Worm (Caenorhabditis elegans) whole organism, L2 larva: Measurements from ENCODE around the gene F28H6.8.
"Not testable (repeated sequence)": the region's sequence is repeated elsewhere in the genome, so short reads cannot be mapped to it uniquely, and the experiment has no call there.

Experiments used
- R02D3.7 ChIP-seq: fragments of 150-350 bp; optimal IDR thresholded peaks from 2 replicates; lab custom pipeline; 2014; ENCODE audit warnings: missing biosample characterization, missing genetic modification characterization
- ama-1 ChIP-seq: fragments of 150-350 bp; optimal IDR thresholded peaks from 2 replicates; lab custom pipeline; 2018; ENCODE audit warnings: inconsistent platforms
- ceh-16 ChIP-seq: fragments of 150-350 bp; optimal IDR thresholded peaks from 2 replicates; lab custom pipeline; 2014; ENCODE audit warnings: missing biosample characterization, missing genetic modification characterization
- ceh-82 ChIP-seq: fragments of 150-350 bp; optimal IDR thresholded peaks from 2 replicates; lab custom pipeline; 2014; ENCODE audit warnings: missing biosample characterization, missing genetic modification characterization
- dmd-4 ChIP-seq: sonication (generic microtip); optimal IDR thresholded peaks from 2 replicates; lab custom pipeline; 2017; ENCODE audit warnings: missing biosample characterization, missing genetic modification characterization
- mab-5 ChIP-seq: fragments of 150-350 bp; optimal IDR thresholded peaks from 2 replicates; lab custom pipeline; 2014; ENCODE audit warnings: missing biosample characterization, missing genetic modification characterization
- zag-1 ChIP-seq: fragments of 150-350 bp; optimal IDR thresholded peaks from 2 replicates; lab custom pipeline; 2014; ENCODE audit warnings: missing biosample characterization, missing genetic modification characterization

DNA sequence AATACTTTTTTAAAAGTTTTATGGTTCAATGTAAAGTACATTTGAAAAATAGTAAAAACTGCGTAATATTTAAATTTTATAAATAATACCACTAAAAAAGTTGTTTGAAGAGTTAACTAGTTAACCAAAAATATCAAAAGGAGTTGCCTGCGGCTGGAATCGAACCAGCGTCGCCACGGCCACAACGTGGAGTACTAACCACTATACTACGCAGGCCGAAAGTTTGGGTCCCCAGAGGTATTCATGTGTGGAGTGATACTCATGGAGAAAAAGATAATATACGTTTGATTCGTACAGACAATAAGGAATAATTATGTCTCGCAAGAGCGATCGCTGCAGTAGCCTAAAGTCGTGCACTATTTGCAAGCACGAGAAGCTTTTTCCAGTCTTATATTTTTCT is 2.7 kb upstream of the F28H6.8 start:
- not testable (repeated sequence) for TF ChIP-seq R02D3.7 (tag; lab: Kevin White, UChicago); zag-1 (tag; lab: Kevin White, UChicago); mab-5; ceh-82 (tag; lab: Kevin White, UChicago); ama-1 (lab: Kevin White, UChicago); ceh-16; dmd-4
